Fruit fly (Drosophila melanogaster) whole organism, prepupa: ENCODE measurements around the gene Dus2.

Experiments used
- Blimp-1 ChIP-seq: fragments of 200-800 bp; sonication (Bioruptor generic); optimal IDR thresholded peaks from 3 replicates; lab custom pipeline; 2017; ENCODE audit warnings: missing biosample characterization, missing genetic modification characterization, mild to moderate bottlenecking, moderate library complexity, missing genetic modification reagents
- CG11294 ChIP-seq: fragments of 200-800 bp; sonication (Bioruptor generic); IDR thresholded peaks from 2 replicates; pipeline ENCODE4 v1.3.6; 2022; ENCODE audit warnings: missing biosample characterization, missing genetic modification characterization
- CG11762 ChIP-seq: fragments of 200-800 bp; sonication (Bioruptor generic); optimal IDR thresholded peaks from 3 replicates; lab custom pipeline; 2016; ENCODE audit warnings: missing biosample characterization, missing genetic modification characterization; ENCODE audit not compliant: insufficient read depth
- CG11902 ChIP-seq: fragments of 200-800 bp; sonication (Bioruptor generic); optimal IDR thresholded peaks from 3 replicates; lab custom pipeline; 2016; ENCODE audit warnings: missing biosample characterization, missing genetic modification characterization
- CG15336 ChIP-seq: fragments of 200-800 bp; sonication (Bioruptor generic); IDR thresholded peaks from 2 replicates; pipeline ENCODE4 v1.3.6; 2022; ENCODE audit warnings: missing biosample characterization, missing genetic modification characterization
- CG1621 ChIP-seq: fragments of 200-800 bp; sonication (Bioruptor generic); optimal IDR thresholded peaks from 3 replicates; lab custom pipeline; 2018; ENCODE audit warnings: missing biosample characterization, mild to moderate bottlenecking, missing genetic modification characterization
- CG16779 ChIP-seq: fragments of 200-800 bp; sonication (Bioruptor generic); optimal IDR thresholded peaks from 3 replicates; lab custom pipeline; 2017; ENCODE audit warnings: missing biosample characterization, mild to moderate bottlenecking, missing genetic modification characterization
- CG3032 ChIP-seq: fragments of 200-800 bp; optimal IDR thresholded peaks from 2 replicates; lab custom pipeline; 2019; ENCODE audit warnings: missing biosample characterization, mild to moderate bottlenecking, missing genetic modification characterization, moderate library complexity
- CG32006 ChIP-seq: fragments of 200-800 bp; sonication (Bioruptor generic); optimal IDR thresholded peaks from 3 replicates; lab custom pipeline; 2017; ENCODE audit warnings: missing biosample characterization, mild to moderate bottlenecking, missing genetic modification characterization
- CG3919 ChIP-seq: fragments of 200-800 bp; sonication (Bioruptor generic); optimal IDR thresholded peaks from 3 replicates; lab custom pipeline; 2016; ENCODE audit warnings: missing biosample characterization, missing genetic modification characterization
- CG4318 ChIP-seq: fragments of 200-800 bp; sonication (Bioruptor generic); optimal IDR thresholded peaks from 3 replicates; lab custom pipeline; 2017; ENCODE audit warnings: missing biosample characterization, mild to moderate bottlenecking, missing genetic modification characterization
- CG6792 ChIP-seq: fragments of 200-800 bp; sonication (Bioruptor generic); optimal IDR thresholded peaks from 3 replicates; lab custom pipeline; 2016; ENCODE audit warnings: missing biosample characterization, missing genetic modification characterization
- CG6808 ChIP-seq: fragments of 200-800 bp; sonication (Bioruptor generic); optimal IDR thresholded peaks from 3 replicates; lab custom pipeline; 2017; ENCODE audit warnings: missing biosample characterization, missing genetic modification characterization, mild to moderate bottlenecking, moderate library complexity, missing genetic modification reagents
- CG6854 ChIP-seq: fragments of 200-800 bp; sonication (Bioruptor generic); optimal IDR thresholded peaks from 2 replicates; lab custom pipeline; 2017; ENCODE audit warnings: missing biosample characterization, mild to moderate bottlenecking, missing genetic modification characterization
- CG7368 ChIP-seq: fragments of 200-800 bp; sonication (Bioruptor generic); optimal IDR thresholded peaks from 3 replicates; lab custom pipeline; 2016; ENCODE audit warnings: missing biosample characterization, missing genetic modification characterization
- CG8319 ChIP-seq: fragments of 200-800 bp; sonication (Bioruptor generic); optimal IDR thresholded peaks from 3 replicates; lab custom pipeline; 2016; ENCODE audit warnings: missing biosample characterization, missing genetic modification characterization
- CG8632 ChIP-seq: fragments of 200-800 bp; sonication (Bioruptor generic); optimal IDR thresholded peaks from 3 replicates; lab custom pipeline; 2016; ENCODE audit warnings: missing biosample characterization, missing genetic modification characterization
- Eip75B ChIP-seq: fragments of 200-800 bp; sonication (Bioruptor generic); optimal IDR thresholded peaks from 3 replicates; lab custom pipeline; 2016; ENCODE audit warnings: missing biosample characterization, missing genetic modification characterization
- Eip78C ChIP-seq: fragments of 200-800 bp; sonication (Bioruptor generic); peaks from one replicate; lab custom pipeline; 2016; ENCODE audit warnings: missing biosample characterization, missing genetic modification characterization
- Eip93F ChIP-seq: fragments of 200-800 bp; sonication (Bioruptor generic); optimal IDR thresholded peaks from 2 replicates; lab custom pipeline; 2016; ENCODE audit warnings: missing biosample characterization, mild to moderate bottlenecking, missing genetic modification characterization
- Ets21C ChIP-seq: fragments of 200-800 bp; sonication (Bioruptor generic); optimal IDR thresholded peaks from 3 replicates; lab custom pipeline; 2016; ENCODE audit warnings: missing biosample characterization, missing genetic modification characterization
- Ets96B ChIP-seq: fragments of 200-800 bp; optimal IDR thresholded peaks from 2 replicates; lab custom pipeline; 2019; ENCODE audit warnings: missing biosample characterization, mild to moderate bottlenecking, missing genetic modification characterization, moderate library complexity
- Hr39 ChIP-seq: fragments of 200-800 bp; sonication (Bioruptor generic); optimal IDR thresholded peaks from 2 replicates; lab custom pipeline; 2016; ENCODE audit warnings: missing biosample characterization, missing genetic modification characterization
- Hr4 ChIP-seq: fragments of 200-800 bp; sonication (Bioruptor generic); optimal IDR thresholded peaks from 3 replicates; lab custom pipeline; 2016; ENCODE audit warnings: missing biosample characterization, missing genetic modification characterization
- Lpt ChIP-seq: fragments of 200-800 bp; sonication (Bioruptor generic); optimal IDR thresholded peaks from 3 replicates; lab custom pipeline; 2016; ENCODE audit warnings: missing biosample characterization, missing genetic modification characterization
- OdsH ChIP-seq: fragments of 200-800 bp; sonication (Bioruptor generic); optimal IDR thresholded peaks from 3 replicates; lab custom pipeline; 2016; ENCODE audit warnings: missing biosample characterization, missing genetic modification characterization
- Smox ChIP-seq: fragments of 200-800 bp; sonication (Bioruptor generic); optimal IDR thresholded peaks from 3 replicates; lab custom pipeline; 2016; ENCODE audit warnings: missing biosample characterization, missing genetic modification characterization
- Sox14 ChIP-seq: fragments of 200-800 bp; sonication (Bioruptor generic); optimal IDR thresholded peaks from 3 replicates; lab custom pipeline; 2016; ENCODE audit warnings: missing biosample characterization, missing genetic modification characterization
- Sox15 ChIP-seq: fragments of 200-800 bp; sonication (Bioruptor generic); optimal IDR thresholded peaks from 3 replicates; lab custom pipeline; 2016; ENCODE audit warnings: missing biosample characterization, missing genetic modification characterization
- achi ChIP-seq: fragments of 200-800 bp; sonication (Bioruptor generic); optimal IDR thresholded peaks from 3 replicates; lab custom pipeline; 2016; ENCODE audit warnings: missing biosample characterization, missing genetic modification characterization
- acj6 ChIP-seq: fragments of 200-800 bp; sonication (Bioruptor generic); optimal IDR thresholded peaks from 3 replicates; lab custom pipeline; 2016; ENCODE audit warnings: missing biosample characterization, missing genetic modification characterization
- cyc ChIP-seq: fragments of 200-800 bp; sonication (Bioruptor generic); optimal IDR thresholded peaks from 3 replicates; lab custom pipeline; 2016; ENCODE audit warnings: missing biosample characterization, missing genetic modification characterization
- dac ChIP-seq: fragments of 200-800 bp; sonication (Bioruptor generic); optimal IDR thresholded peaks from 2 replicates; lab custom pipeline; 2017; ENCODE audit warnings: missing biosample characterization, mild to moderate bottlenecking, missing genetic modification characterization
- dsx ChIP-seq: fragments of 200-800 bp; optimal IDR thresholded peaks from 3 replicates; lab custom pipeline; 2019; ENCODE audit warnings: missing biosample characterization, mild to moderate bottlenecking, missing genetic modification characterization, moderate library complexity; ENCODE audit not compliant: poor library complexity, severe bottlenecking
- eg ChIP-seq: fragments of 200-800 bp; sonication (Bioruptor generic); IDR thresholded peaks from 3 replicates; pipeline ENCODE4 v1.3.6; 2022; ENCODE audit warnings: missing biosample characterization, missing genetic modification characterization
- esn ChIP-seq: fragments of 200-800 bp; sonication (Bioruptor generic); optimal IDR thresholded peaks from 2 replicates; lab custom pipeline; 2016; ENCODE audit warnings: missing biosample characterization, mild to moderate bottlenecking, missing genetic modification characterization, moderate library complexity
- fd59A ChIP-seq: fragments of 200-800 bp; sonication (Bioruptor generic); optimal IDR thresholded peaks from 2 replicates; lab custom pipeline; 2017; ENCODE audit warnings: missing biosample characterization, mild to moderate bottlenecking, missing genetic modification characterization, missing genetic modification reagents
- fkh ChIP-seq: fragments of 200-800 bp; sonication (Bioruptor generic); optimal IDR thresholded peaks from 3 replicates; lab custom pipeline; 2017; ENCODE audit warnings: missing biosample characterization, mild to moderate bottlenecking, missing genetic modification characterization, moderate library complexity
- lz ChIP-seq: fragments of 200-800 bp; sonication (Bioruptor generic); optimal IDR thresholded peaks from 3 replicates; lab custom pipeline; 2016; ENCODE audit warnings: missing biosample characterization, missing genetic modification characterization
- pdm3 ChIP-seq: fragments of 200-800 bp; sonication (Bioruptor generic); optimal IDR thresholded peaks from 3 replicates; lab custom pipeline; 2016; ENCODE audit warnings: missing biosample characterization, missing genetic modification characterization
- salr ChIP-seq, 2 experiments: fragments of 200-800 bp; sonication (Bioruptor generic); optimal IDR thresholded peaks; 3 replicates each; lab custom pipeline; 2016 to 2018; ENCODE audit warnings: missing biosample characterization in 2 of 2, missing genetic modification characterization in 2 of 2, mild to moderate bottlenecking in 1 of 2
- spab ChIP-seq: fragments of 200-800 bp; sonication (Bioruptor generic); optimal IDR thresholded peaks from 2 replicates; lab custom pipeline; 2017; ENCODE audit warnings: missing biosample characterization, mild to moderate bottlenecking, missing genetic modification characterization, missing genetic modification reagents
- ss ChIP-seq, 2 experiments: fragments of 200-800 bp; sonication (Bioruptor generic); optimal IDR thresholded peaks; 2 replicates in 1 of 2; 3 replicates in 1 of 2; lab custom pipeline; 2017 to 2018; ENCODE audit warnings: mild to moderate bottlenecking in 2 of 2, missing biosample characterization in 2 of 2, missing genetic modification characterization in 2 of 2, moderate library complexity in 1 of 2
- svp ChIP-seq: fragments of 200-800 bp; sonication (Bioruptor generic); peaks from one replicate; lab custom pipeline; 2016; ENCODE audit warnings: missing biosample characterization, missing genetic modification characterization
- topi ChIP-seq: fragments of 200-800 bp; sonication (Bioruptor generic); optimal IDR thresholded peaks from 3 replicates; lab custom pipeline; 2016; ENCODE audit warnings: missing biosample characterization, missing genetic modification characterization
- vri ChIP-seq: fragments of 200-800 bp; sonication (Bioruptor generic); optimal IDR thresholded peaks from 3 replicates; lab custom pipeline; 2016; ENCODE audit warnings: missing biosample characterization, mild to moderate bottlenecking, missing genetic modification characterization

Dus2 gene

dm6 chrX:14214505-14215449 is 23.0 kb upstream of the Dus2 start (continued):
- TF ChIP-seq Sox14 (GFP tag; lab: Kevin White, UChicago) (peak; percentile 39), vri (GFP tag; lab: Kevin White, UChicago) (no peak), acj6 (GFP tag; lab: Kevin White, UChicago) (peak; percentile 69), fd59A (GFP tag; lab: Kevin White, UChicago) (peak; percentile 67), fkh (GFP tag; lab: Kevin White, UChicago) (no peak), Sox15 (GFP tag; lab: Kevin White, UChicago) (no peak), topi (GFP tag; lab: Kevin White, UChicago) (no peak), Hr4 (GFP tag; lab: Kevin White, UChicago) (peak; percentile 43), dsx (GFP tag; lab: Kevin White, UChicago) (peak; percentile 72), CG8319 (GFP tag; lab: Kevin White, UChicago) (no peak)

dm6 chrX:14215834-14216233 is 22.0 kb upstream of the Dus2 start:
- TF ChIP-seq CG6792 (GFP tag; lab: Kevin White, UChicago): no peak
- no peak for TF ChIP-seq CG8632 (GFP tag; lab: Kevin White, UChicago)
- no peak for TF ChIP-seq achi (GFP tag; lab: Kevin White, UChicago)
- TF ChIP-seq dsx (GFP tag; lab: Kevin White, UChicago): no peak
- peak; percentile 41 for TF ChIP-seq CG3032 (tag; lab: Kevin White, UChicago)
- peak; percentile 10 for TF ChIP-seq Ets96B
- TF ChIP-seq Eip75B: no peak
- peak; percentile 25 for TF ChIP-seq Hr39 (GFP tag; lab: Kevin White, UChicago)
- TF ChIP-seq OdsH (GFP tag; lab: Kevin White, UChicago): no peak
- no peak for TF ChIP-seq CG7368 (GFP tag; lab: Kevin White, UChicago)
- no peak for TF ChIP-seq CG6808 (GFP tag; lab: Kevin White, UChicago)
- TF ChIP-seq lz (GFP tag; lab: Kevin White, UChicago): peak; percentile 14
- no peak for TF ChIP-seq spab (GFP tag; lab: Kevin White, UChicago)
- no peak for TF ChIP-seq salr (GFP tag; optimal IDR thresholded peaks at IDR 0.05; lab: Kevin White, UChicago)
- TF ChIP-seq fd59A (GFP tag; lab: Kevin White, UChicago): no peak
- no peak for TF ChIP-seq esn
- peak in 1 of 2 experiments; percentile 17 for TF ChIP-seq ss (GFP tag; optimal IDR thresholded peaks at IDR 0.05; lab: Kevin White, UChicago)
- TF ChIP-seq Lpt (GFP tag; lab: Kevin White, UChicago): no peak
- TF ChIP-seq cyc: no peak
- TF ChIP-seq Sox15 (GFP tag; lab: Kevin White, UChicago): no peak
- no peak for TF ChIP-seq CG11294 (GFP tag; lab: Robert Waterston, UW)
- no peak for TF ChIP-seq acj6 (GFP tag; lab: Kevin White, UChicago)
- TF ChIP-seq CG8319 (GFP tag; lab: Kevin White, UChicago): no peak
- no peak for TF ChIP-seq CG3919
- TF ChIP-seq svp: peak; percentile 80
- no peak for TF ChIP-seq pdm3 (GFP tag; lab: Kevin White, UChicago)
- TF ChIP-seq CG11902: no peak
- TF ChIP-seq CG11762: no peak
- TF ChIP-seq CG4318 (GFP tag; lab: Kevin White, UChicago): no peak
- no peak for TF ChIP-seq CG15336 (GFP tag; lab: Robert Waterston, UW)
- TF ChIP-seq fkh (GFP tag; lab: Kevin White, UChicago): peak; percentile 42
- TF ChIP-seq CG32006 (GFP tag; lab: Kevin White, UChicago): peak; percentile 38
- TF ChIP-seq Eip93F: no peak
- no peak for TF ChIP-seq CG6854 (GFP tag; lab: Kevin White, UChicago)
- peak; percentile 6 for TF ChIP-seq Ets21C (GFP tag; lab: Kevin White, UChicago)
- TF ChIP-seq Blimp-1 (GFP tag; lab: Kevin White, UChicago): no peak
- peak; percentile 17 for TF ChIP-seq topi (GFP tag; lab: Kevin White, UChicago)
- TF ChIP-seq Eip78C: peak; percentile 66
- no peak for TF ChIP-seq dac (GFP tag; lab: Kevin White, UChicago)
- no peak; the same call in 2 of the 3 replicates for TF ChIP-seq eg (GFP tag; lab: Robert Waterston, UW)
- no peak for TF ChIP-seq CG16779
- peak; percentile 9 for TF ChIP-seq Smox (GFP tag; lab: Kevin White, UChicago)
- no peak for TF ChIP-seq Hr4 (GFP tag; lab: Kevin White, UChicago)
- peak; percentile 56 for TF ChIP-seq vri (GFP tag; lab: Kevin White, UChicago)
- TF ChIP-seq CG1621: no peak
